Fruit fly (Drosophila melanogaster) whole organism, embryonic: Measurements from ENCODE around the gene t-Grip84.

Source experiments
- Abd-B ChIP-seq: fragments of 200-800 bp; sonication (Bioruptor generic); optimal IDR thresholded peaks from 2 replicates; lab custom pipeline; 2018; ENCODE audit warnings: missing biosample characterization, mild to moderate bottlenecking, missing genetic modification characterization, moderate library complexity
- Aef1 ChIP-seq: fragments of 200-800 bp; sonication (Bioruptor generic); IDR thresholded peaks from 3 replicates; pipeline ENCODE4 v1.3.6; 2022; ENCODE audit warnings: missing biosample characterization, missing genetic modification characterization
- BEAF-32 ChIP-seq: fragments of 200-800 bp; sonication (Bioruptor generic); optimal IDR thresholded peaks from 3 replicates; lab custom pipeline; 2017; ENCODE audit warnings: missing biosample characterization, missing genetic modification characterization, mild to moderate bottlenecking, moderate library complexity, missing genetic modification reagents
- BtbVII ChIP-seq: fragments of 200-800 bp; sonication (Bioruptor generic); optimal IDR thresholded peaks from 3 replicates; lab custom pipeline; 2017; ENCODE audit warnings: missing biosample characterization, mild to moderate bottlenecking, missing genetic modification characterization
- CG10366 ChIP-seq: fragments of 200-800 bp; sonication (Bioruptor generic); IDR thresholded peaks from 2 replicates; pipeline ENCODE4 v1.3.6; 2022; ENCODE audit warnings: missing biosample characterization, missing genetic modification characterization
- CG12104 ChIP-seq: fragments of 200-800 bp; sonication (Bioruptor generic); optimal IDR thresholded peaks from 3 replicates; lab custom pipeline; 2016; ENCODE audit warnings: missing biosample characterization, missing genetic modification characterization
- CG12744 ChIP-seq: fragments of 200-800 bp; sonication (Bioruptor generic); optimal IDR thresholded peaks from 2 replicates; lab custom pipeline; 2016; ENCODE audit warnings: missing biosample characterization, missing genetic modification characterization
- CG12769 ChIP-seq: fragments of 200-800 bp; sonication (Bioruptor generic); optimal IDR thresholded peaks from 2 replicates; lab custom pipeline; 2019; ENCODE audit warnings: missing biosample characterization, mild to moderate bottlenecking, missing genetic modification characterization, moderate library complexity
- CG14014 ChIP-seq: fragments of 200-800 bp; sonication (Bioruptor generic); IDR thresholded peaks from 2 replicates; pipeline ENCODE4 v1.3.6; 2022; ENCODE audit warnings: missing biosample characterization, missing genetic modification characterization
- CG15514 ChIP-seq: fragments of 200-800 bp; sonication (Bioruptor generic); optimal IDR thresholded peaks from 3 replicates; lab custom pipeline; 2017; ENCODE audit warnings: missing biosample characterization, missing genetic modification characterization, mild to moderate bottlenecking, moderate library complexity, missing genetic modification reagents
- CG15601 ChIP-seq: fragments of 200-800 bp; sonication (Bioruptor generic); optimal IDR thresholded peaks from 3 replicates; lab custom pipeline; 2019; ENCODE audit warnings: missing biosample characterization, mild to moderate bottlenecking, missing genetic modification characterization, moderate library complexity
- CG17186 ChIP-seq: fragments of 200-800 bp; sonication (Bioruptor generic); optimal IDR thresholded peaks from 3 replicates; lab custom pipeline; 2017; ENCODE audit warnings: missing biosample characterization, missing genetic modification reagents, missing genetic modification characterization
- CG17361 ChIP-seq: fragments of 200-800 bp; sonication (Bioruptor generic); IDR thresholded peaks from 3 replicates; pipeline ENCODE4 v1.3.6; 2022; ENCODE audit warnings: missing biosample characterization, missing genetic modification characterization
- CG17612 ChIP-seq: fragments of 200-800 bp; sonication (Bioruptor generic); IDR thresholded peaks from 2 replicates; pipeline ENCODE4 v1.3.6; 2022; ENCODE audit warnings: missing biosample characterization, missing genetic modification characterization
- CG17829 ChIP-seq: fragments of 200-800 bp; optimal IDR thresholded peaks from 2 replicates; lab custom pipeline; 2019; ENCODE audit warnings: missing biosample characterization, mild to moderate bottlenecking, missing genetic modification characterization, moderate library complexity
- CG1832 ChIP-seq: fragments of 200-800 bp; sonication (Bioruptor generic); optimal IDR thresholded peaks from 2 replicates; lab custom pipeline; 2017; ENCODE audit warnings: missing biosample characterization, mild to moderate bottlenecking, missing genetic modification characterization, inconsistent platforms
- CG2120 ChIP-seq: fragments of 200-800 bp; sonication (Bioruptor generic); optimal IDR thresholded peaks from 3 replicates; lab custom pipeline; 2016; ENCODE audit warnings: missing biosample characterization, missing genetic modification characterization
- CG2202 ChIP-seq: fragments of 200-800 bp; sonication (Bioruptor generic); optimal IDR thresholded peaks from 2 replicates; lab custom pipeline; 2018; ENCODE audit warnings: missing biosample characterization, mild to moderate bottlenecking, missing genetic modification characterization
- CG31224 ChIP-seq: fragments of 200-800 bp; sonication (Bioruptor generic); IDR thresholded peaks from 2 replicates; pipeline ENCODE4 v1.3.6; 2022; ENCODE audit warnings: missing biosample characterization, missing genetic modification characterization
- CG31388 ChIP-seq: fragments of 200-800 bp; sonication (Bioruptor generic); optimal IDR thresholded peaks from 2 replicates; lab custom pipeline; 2016; ENCODE audit warnings: missing biosample characterization, missing genetic modification characterization
- CG7786 ChIP-seq: fragments of 200-800 bp; sonication (Bioruptor generic); optimal IDR thresholded peaks from 2 replicates; lab custom pipeline; 2016; ENCODE audit warnings: missing biosample characterization, missing genetic modification characterization
- D ChIP-seq, 2 experiments: fragments of 200-800 bp in 1 of 2; fragments of >200 bp in 1 of 2; sonication (Bioruptor generic) in 1 of 2; optimal IDR thresholded peaks; 2 replicates in 1 of 2; 3 replicates in 1 of 2; lab custom pipeline; 2017; ENCODE audit warnings: mild to moderate bottlenecking in 1 of 2, missing biosample characterization in 1 of 2, missing genetic modification characterization in 1 of 2, missing genetic modification reagents in 1 of 2
- Dad ChIP-seq: fragments of 200-800 bp; sonication (Bioruptor generic); optimal IDR thresholded peaks from 3 replicates; lab custom pipeline; 2016; ENCODE audit warnings: missing biosample characterization, missing genetic modification characterization
- Dp ChIP-seq: fragments of 200-800 bp; sonication (Bioruptor generic); optimal IDR thresholded peaks from 2 replicates; lab custom pipeline; 2018; ENCODE audit warnings: missing biosample characterization, mild to moderate bottlenecking, missing genetic modification characterization, moderate library complexity
- Dref ChIP-seq: fragments of 200-800 bp; sonication (Bioruptor generic); IDR thresholded peaks from 2 replicates; pipeline ENCODE4 v1.3.6; 2022; ENCODE audit warnings: missing biosample characterization, missing genetic modification characterization
- Elba2 ChIP-seq: fragments of 200-800 bp; sonication (Bioruptor generic); optimal IDR thresholded peaks from 3 replicates; lab custom pipeline; 2016; ENCODE audit warnings: missing biosample characterization, missing genetic modification characterization
- Ets97D ChIP-seq: fragments of 200-800 bp; sonication (Bioruptor generic); optimal IDR thresholded peaks from 3 replicates; lab custom pipeline; 2016; ENCODE audit warnings: missing biosample characterization, missing genetic modification characterization
- HLH3B ChIP-seq: fragments of 200-800 bp; sonication (Bioruptor generic); IDR thresholded peaks from 2 replicates; pipeline ENCODE4 v1.3.6; 2022; ENCODE audit warnings: missing biosample characterization, missing genetic modification characterization
- Hand ChIP-seq: fragments of 200-800 bp; sonication (Bioruptor generic); optimal IDR thresholded peaks from 2 replicates; lab custom pipeline; 2017; ENCODE audit warnings: mild to moderate bottlenecking, missing biosample characterization, missing genetic modification reagents, missing genetic modification characterization
- Hr3 ChIP-seq: fragments of 200-800 bp; sonication (Bioruptor generic); optimal IDR thresholded peaks from 3 replicates; lab custom pipeline; 2016; ENCODE audit warnings: missing biosample characterization, missing genetic modification characterization
- NC2β ChIP-seq: fragments of 200-800 bp; sonication (Bioruptor generic); optimal IDR thresholded peaks from 2 replicates; lab custom pipeline; 2016; ENCODE audit warnings: missing biosample characterization, missing genetic modification characterization
- Neu2 ChIP-seq: fragments of 200-800 bp; sonication (Bioruptor generic); optimal IDR thresholded peaks from 3 replicates; lab custom pipeline; 2016; ENCODE audit warnings: missing biosample characterization, missing genetic modification characterization, borderline replicate concordance
- Poxn ChIP-seq: fragments of 200-800 bp; sonication (Bioruptor generic); IDR thresholded peaks from 2 replicates; pipeline ENCODE4 v1.3.6; 2022; ENCODE audit warnings: missing biosample characterization, missing genetic modification characterization
- Vsx1 ChIP-seq: fragments of 200-800 bp; sonication (Bioruptor generic); optimal IDR thresholded peaks from 2 replicates; lab custom pipeline; 2017; ENCODE audit warnings: missing biosample characterization, mild to moderate bottlenecking, missing genetic modification characterization, missing genetic modification reagents
- ap ChIP-seq: fragments of 200-800 bp; sonication (Bioruptor generic); IDR thresholded peaks from 2 replicates; pipeline ENCODE4 v1.3.6; 2022; ENCODE audit warnings: missing biosample characterization, missing genetic modification characterization
- chif ChIP-seq, 2 experiments: fragments of 200-800 bp; sonication (Bioruptor generic); optimal IDR thresholded peaks; 3 replicates each; lab custom pipeline; 2016; ENCODE audit warnings: missing biosample characterization in 2 of 2, missing genetic modification characterization in 2 of 2
- croc ChIP-seq: fragments of 200-800 bp; sonication (Bioruptor generic); conservative IDR thresholded peaks from 3 replicates; pipeline ENCODE4 v1.3.6; 2022; ENCODE audit warnings: missing biosample characterization, missing genetic modification characterization
- danr ChIP-seq: fragments of 200-800 bp; sonication (Bioruptor generic); IDR thresholded peaks from 2 replicates; pipeline ENCODE4 v1.3.6; 2022; ENCODE audit warnings: missing biosample characterization, missing genetic modification characterization
- dimm ChIP-seq: fragments of 200-800 bp; sonication (Bioruptor generic); IDR thresholded peaks from 2 replicates; pipeline ENCODE4 v1.3.6; 2022; ENCODE audit warnings: missing biosample characterization, missing genetic modification characterization
- dpn ChIP-seq, 2 experiments: fragments of 200-800 bp; sonication (Bioruptor generic); optimal IDR thresholded peaks; 3 replicates each; lab custom pipeline; 2016; ENCODE audit warnings: missing biosample characterization in 2 of 2, missing genetic modification characterization in 2 of 2
- grau ChIP-seq: fragments of 200-800 bp; optimal IDR thresholded peaks from 3 replicates; lab custom pipeline; 2019; ENCODE audit warnings: missing biosample characterization, mild to moderate bottlenecking, missing genetic modification characterization, moderate library complexity
- h ChIP-seq: fragments of >200 bp; optimal IDR thresholded peaks from 2 replicates; lab custom pipeline; 2017
- her ChIP-seq: fragments of 200-800 bp; sonication (Bioruptor generic); optimal IDR thresholded peaks from 2 replicates; lab custom pipeline; 2016; ENCODE audit warnings: missing biosample characterization, missing genetic modification characterization
- kni ChIP-seq: fragments of 200-800 bp; sonication (Bioruptor generic); optimal IDR thresholded peaks from 3 replicates; lab custom pipeline; 2017; ENCODE audit warnings: mild to moderate bottlenecking, missing biosample characterization, missing genetic modification reagents, missing genetic modification characterization
- mld ChIP-seq: fragments of 200-800 bp; sonication (Bioruptor generic); IDR thresholded peaks from 3 replicates; pipeline ENCODE4 v1.3.6; 2022; ENCODE audit warnings: missing biosample characterization, missing genetic modification characterization; ENCODE audit not compliant: partially characterized antibody
- p53 ChIP-seq: fragments of 200-800 bp; sonication (Bioruptor generic); optimal IDR thresholded peaks from 2 replicates; lab custom pipeline; 2016; ENCODE audit warnings: missing biosample characterization, missing genetic modification characterization
- pho ChIP-seq: fragments of 200-800 bp; sonication (Bioruptor generic); optimal IDR thresholded peaks from 2 replicates; lab custom pipeline; 2016; ENCODE audit warnings: missing biosample characterization, missing genetic modification characterization
- pros ChIP-seq: fragments of 200-800 bp; sonication (Bioruptor generic); optimal IDR thresholded peaks from 3 replicates; lab custom pipeline; 2019; ENCODE audit warnings: missing biosample characterization, mild to moderate bottlenecking, missing genetic modification characterization, moderate library complexity
- sima ChIP-seq: fragments of 200-800 bp; sonication (Bioruptor generic); optimal IDR thresholded peaks from 2 replicates; lab custom pipeline; 2016; ENCODE audit warnings: missing biosample characterization, missing genetic modification characterization
- sna ChIP-seq: fragments of 200-800 bp; sonication (Bioruptor generic); IDR thresholded peaks from 2 replicates; pipeline ENCODE4 v1.3.6; 2022; ENCODE audit warnings: missing biosample characterization, missing genetic modification characterization; ENCODE audit not compliant: partially characterized antibody
- wor ChIP-seq: fragments of 200-800 bp; sonication (Bioruptor generic); IDR thresholded peaks from 2 replicates; pipeline ENCODE4 v1.3.6; 2022; ENCODE audit warnings: missing biosample characterization, missing genetic modification characterization

Gene t-Grip84

DNA sequence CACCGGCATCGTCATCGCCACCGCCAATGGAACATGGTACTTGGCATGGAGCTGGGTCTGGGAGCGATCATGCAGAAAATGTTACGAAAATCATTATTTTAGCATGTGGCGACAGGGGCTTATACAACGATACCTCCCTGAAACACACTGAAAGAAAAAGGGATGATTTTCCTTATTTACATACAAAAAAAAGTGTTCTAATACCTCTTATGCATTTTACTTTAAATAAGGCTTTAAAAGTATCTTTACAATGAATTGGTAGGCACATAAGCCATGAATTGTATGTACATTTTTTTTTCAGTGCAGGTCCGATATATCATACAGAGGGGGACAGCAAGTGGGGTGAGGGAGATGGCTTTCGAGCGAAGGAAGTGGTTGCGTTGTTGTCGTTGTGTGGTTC is 23.4 kb upstream of the t-Grip84 start (continued):
- TF ChIP-seq CG10366 (peak; percentile 47), CG12744 (GFP tag; lab: Kevin White, UChicago) (no peak), Dad (GFP tag; lab: Kevin White, UChicago) (no peak), CG17612 (GFP tag; lab: Robert Waterston, UW) (no peak), NC2β (GFP tag; lab: Kevin White, UChicago) (peak; percentile 13), Hand (GFP tag; lab: Kevin White, UChicago) (no peak), CG31224 (GFP tag; lab: Robert Waterston, UW) (no peak), CG14014 (GFP tag; lab: Robert Waterston, UW) (no peak), mld (GFP tag; lab: Robert Waterston, UW) (no peak), croc (GFP tag; lab: Robert Waterston, UW) (no peak), BtbVII (GFP tag; lab: Kevin White, UChicago) (no peak), Ets97D (GFP tag; lab: Kevin White, UChicago) (no peak), ap (GFP tag; lab: Robert Waterston, UW) (peak; percentile 15; the same call in 1 of the 2 replicates), CG15601 (tag; lab: Kevin White, UChicago) (peak; percentile 21), pros (GFP tag; lab: Kevin White, UChicago) (no peak), chif (GFP tag; optimal IDR thresholded peaks at IDR 0.05; lab: Kevin White, UChicago) (peak; percentile 30 to 46), danr (GFP tag; lab: Robert Waterston, UW) (0 out of 2 replicates have a peak, but pooled peaks have one; percentile 15), Elba2 (no peak), CG2120 (GFP tag; lab: Kevin White, UChicago) (peak; percentile 23), sna (GFP tag; lab: Robert Waterston, UW) (no peak), BEAF-32 (no peak), CG1832 (GFP tag; lab: Kevin White, UChicago) (no peak), CG17829 (tag; lab: Kevin White, UChicago) (peak; percentile 16), HLH3B (GFP tag; lab: Robert Waterston, UW) (no peak), h (lab: Kevin White, UChicago) (no peak), CG12769 (peak; percentile 29), CG2202 (no peak), CG31388 (no peak), Aef1 (GFP tag; lab: Robert Waterston, UW) (0 out of 3 replicates have a peak, but pooled peaks have one; percentile 19), Hr3 (GFP tag; lab: Kevin White, UChicago) (peak; percentile 26), dimm (GFP tag; lab: Robert Waterston, UW) (no peak), her (GFP tag; lab: Kevin White, UChicago) (no peak), pho (no peak), Dref (GFP tag; lab: Robert Waterston, UW) (no peak), wor (no peak), CG15514 (GFP tag; lab: Kevin White, UChicago) (peak; percentile 6), CG12104 (GFP tag; lab: Kevin White, UChicago) (no peak), Vsx1 (GFP tag; lab: Kevin White, UChicago) (no peak), CG17361 (GFP tag; lab: Robert Waterston, UW) (0 out of 3 replicates have a peak, but pooled peaks have one; percentile 26), Poxn (GFP tag; lab: Robert Waterston, UW) (no peak), CG17186 (no peak), p53 (GFP tag; lab: Kevin White, UChicago) (no peak), sima (GFP tag; lab: Kevin White, UChicago) (no peak), dpn (GFP tag; optimal IDR thresholded peaks at IDR 0.05; lab: Kevin White, UChicago) (peak; percentile 19 to 39), Dp (GFP tag; lab: Kevin White, UChicago) (no peak), Neu2 (GFP tag; lab: Kevin White, UChicago) (no peak), grau (tag; lab: Kevin White, UChicago) (peak; percentile 35), kni (GFP tag; lab: Kevin White, UChicago) (no peak), Abd-B (GFP tag; lab: Kevin White, UChicago) (peak; percentile 37), CG7786 (peak; percentile 27), D (optimal IDR thresholded peaks at IDR 0.05; lab: Kevin White, UChicago) (no peak), D (GFP tag; optimal IDR thresholded peaks at IDR 0.05; lab: Kevin White, UChicago) (peak; percentile 23)
